Worm (Caenorhabditis elegans) whole organism, L4 larva: ENCODE results near the gene F40H6.5.

ENCODE experiments used
- lsy-2 ChIP-seq, 2 experiments: fragments of 150-350 bp in 1 of 2; sonication (generic microtip) in 1 of 2; optimal IDR thresholded peaks; 2 replicates each; lab custom pipeline; 2014 to 2017; ENCODE audit warnings: missing biosample characterization in 2 of 2, missing genetic modification characterization in 2 of 2
- snpc-4 ChIP-seq: fragments of 150-350 bp; optimal IDR thresholded peaks from 2 replicates; lab custom pipeline; 2014; ENCODE audit warnings: missing biosample characterization, missing genetic modification characterization

ce11 chrIII:6095654-6096053 lies 40.0 kb upstream of the F40H6.5 start:
- TF ChIP-seq lsy-2 (tag; optimal IDR thresholded peaks at IDR 0.05; lab: Kevin White, UChicago): no peak
- TF ChIP-seq snpc-4 (tag; lab: Kevin White, UChicago): no peak
